Fruit fly (Drosophila melanogaster): ENCODE data around the gene CG42692.

Gene CG42692

dm6 chr2L:14013478-14013877 lies 5.6 kb downstream of the CG42692 start (continued):
- TF ChIP-seq CG31441 (GFP tag; IDR thresholded peaks at IDR 0.05), result no peak
- no peak for TF ChIP-seq Mad (GFP tag; optimal IDR thresholded peaks at IDR 0.05)
- no peak for TF ChIP-seq CG8944 (GFP tag; optimal IDR thresholded peaks at IDR 0.05)
- TF ChIP-seq Dp (GFP tag; optimal IDR thresholded peaks at IDR 0.05), result no peak
- TF ChIP-seq D19B (GFP tag; optimal IDR thresholded peaks at IDR 0.05), result peak; percentile 18
- peak in 1 of 2 experiments; percentile 39 for TF ChIP-seq Pdp1 (GFP tag; optimal IDR thresholded peaks at IDR 0.05)
- TF ChIP-seq CG12744 (GFP tag; optimal IDR thresholded peaks at IDR 0.05), result no peak
- TF ChIP-seq fru (optimal IDR thresholded peaks at IDR 0.05), result no peak
- TF ChIP-seq bigmax (GFP tag; optimal IDR thresholded peaks at IDR 0.05), result no peak
- TF ChIP-seq D (optimal IDR thresholded peaks at IDR 0.05), result no peak
- TF ChIP-seq D (GFP tag; optimal IDR thresholded peaks at IDR 0.05), result no peak
- no peak for TF ChIP-seq E2f2 (GFP tag; IDR thresholded peaks at IDR 0.05)
- peak; percentile 62 for TF ChIP-seq Med (GFP tag)
- no peak for TF ChIP-seq BtbVII (GFP tag; optimal IDR thresholded peaks at IDR 0.05)
- no peak for TF ChIP-seq CG33213 (GFP tag; optimal IDR thresholded peaks at IDR 0.05)
- TF ChIP-seq Max (GFP tag; optimal IDR thresholded peaks at IDR 0.05), result no peak
- no peak for TF ChIP-seq Dref (GFP tag; IDR thresholded peaks at IDR 0.05)
- no peak for TF ChIP-seq fd3F (GFP tag; optimal IDR thresholded peaks at IDR 0.05)
- TF ChIP-seq CG10366 (GFP tag; IDR thresholded peaks at IDR 0.05), result no peak
- TF ChIP-seq CG7963 (GFP tag; IDR thresholded peaks at IDR 0.05; ENCODE audit: partially characterized antibody), result no peak
- no peak for TF ChIP-seq CG4707 (GFP tag; optimal IDR thresholded peaks at IDR 0.05)
- TF ChIP-seq CG10147 (GFP tag; optimal IDR thresholded peaks at IDR 0.05), result no peak
- TF ChIP-seq CG12219 (GFP tag; optimal IDR thresholded peaks at IDR 0.05), result no peak
- no peak for TF ChIP-seq z (GFP tag; IDR thresholded peaks at IDR 0.05)
- TF ChIP-seq Gug (GFP tag; IDR thresholded peaks at IDR 0.05), result no peak
- no peak for TF ChIP-seq aop (GFP tag; IDR thresholded peaks at IDR 0.05)
- no peak for TF ChIP-seq CG14860 (GFP tag; IDR thresholded peaks at IDR 0.05; ENCODE audit: partially characterized antibody)
- TF ChIP-seq CG10462 (GFP tag; optimal IDR thresholded peaks at IDR 0.05), result no peak
- TF ChIP-seq NfI (GFP tag; optimal IDR thresholded peaks at IDR 0.05), result no peak
- TF ChIP-seq unpg (GFP tag; optimal IDR thresholded peaks at IDR 0.05), result no peak
- no peak for TF ChIP-seq CG11696 (GFP tag; IDR thresholded peaks at IDR 0.05)
- no peak for TF ChIP-seq sens-2 (GFP tag; IDR thresholded peaks at IDR 0.05)
- TF ChIP-seq HLHmδ (GFP tag; optimal IDR thresholded peaks at IDR 0.05), result no peak
- TF ChIP-seq CG7372 (GFP tag; IDR thresholded peaks at IDR 0.05), result no peak
- TF ChIP-seq Dip3 (GFP tag; optimal IDR thresholded peaks at IDR 0.05), result no peak
- no peak for TF ChIP-seq gem (tag; optimal IDR thresholded peaks at IDR 0.05)
- TF ChIP-seq Dad (GFP tag; optimal IDR thresholded peaks at IDR 0.05), result no peak
- peak; percentile 23; the same call in 1 of the 2 replicates for TF ChIP-seq CG14014 (GFP tag; IDR thresholded peaks at IDR 0.05)
- TF ChIP-seq twi (tag; optimal IDR thresholded peaks at IDR 0.05), result no peak
- peak; percentile 3 for TF ChIP-seq kay (GFP tag; optimal IDR thresholded peaks at IDR 0.05)
- no peak for TF ChIP-seq pan (optimal IDR thresholded peaks at IDR 0.05)
- no peak for TF ChIP-seq pan (GFP tag; optimal IDR thresholded peaks at IDR 0.05 in 1 of 2, IDR thresholded peaks at IDR 0.05 in 1 of 2)
- no peak for TF ChIP-seq CG4424 (GFP tag; optimal IDR thresholded peaks at IDR 0.05)
- no peak for TF ChIP-seq dmrt99B (tag; optimal IDR thresholded peaks at IDR 0.05)
- TF ChIP-seq Hr51 (GFP tag; optimal IDR thresholded peaks at IDR 0.05), result no peak
- TF ChIP-seq CG12942 (GFP tag; optimal IDR thresholded peaks at IDR 0.05), result no peak
- no peak for TF ChIP-seq CG14710 (tag; optimal IDR thresholded peaks at IDR 0.05)
- TF ChIP-seq CG8765 (GFP tag; IDR thresholded peaks at IDR 0.05), result no peak
- TF ChIP-seq Gsc (GFP tag; IDR thresholded peaks at IDR 0.05), result no peak
- no peak for TF ChIP-seq Elba2 (GFP tag; optimal IDR thresholded peaks at IDR 0.05)
- no peak for TF ChIP-seq CG2116 (GFP tag; optimal IDR thresholded peaks at IDR 0.05)
- no peak for TF ChIP-seq lov (optimal IDR thresholded peaks at IDR 0.05)
- no peak for TF ChIP-seq lov (GFP tag; IDR thresholded peaks at IDR 0.05)
